Worm (Caenorhabditis elegans) whole organism, L2 larva: ENCODE data around the gene R08A2.5.

Experiments
- aly-2 ChIP-seq: fragments of 150-350 bp; optimal IDR thresholded peaks from 2 replicates; lab custom pipeline; 2014; ENCODE audit warnings: missing biosample characterization, missing genetic modification characterization
- egl-27 ChIP-seq: sonication (generic microtip); optimal IDR thresholded peaks from 3 replicates; lab custom pipeline; 2017; ENCODE audit warnings: missing biosample characterization, missing genetic modification reagents, missing genetic modification characterization
- elt-1 ChIP-seq: fragments of 150-350 bp; optimal IDR thresholded peaks from 2 replicates; lab custom pipeline; 2014; ENCODE audit warnings: missing biosample characterization, missing genetic modification characterization
- lsy-2 ChIP-seq, 2 experiments: fragments of 150-350 bp in 1 of 2; sonication (generic microtip) in 1 of 2; optimal IDR thresholded peaks; 2 replicates each; lab custom pipeline; 2014 to 2017; ENCODE audit warnings: missing biosample characterization in 2 of 2, missing genetic modification characterization in 2 of 2
- nhr-11 ChIP-seq: fragments of 150-350 bp; optimal IDR thresholded peaks from 2 replicates; lab custom pipeline; 2014; ENCODE audit warnings: missing biosample characterization, missing genetic modification characterization
- nhr-12 ChIP-seq: fragments of 150-350 bp; optimal IDR thresholded peaks from 2 replicates; lab custom pipeline; 2014; ENCODE audit warnings: missing biosample characterization, missing genetic modification characterization
- sma-3 ChIP-seq: sonication (generic microtip); optimal IDR thresholded peaks from 2 replicates; lab custom pipeline; 2016; ENCODE audit warnings: missing genetic modification reagents, missing genetic modification characterization, missing compliant biosample characterization
- snpc-4 ChIP-seq: fragments of 150-350 bp; optimal IDR thresholded peaks from 2 replicates; lab custom pipeline; 2014; ENCODE audit warnings: missing biosample characterization, missing genetic modification characterization

ce11 chrV:14711077-14711476 is 1.3 kb upstream of the R08A2.5 start, which contains the start of gene ssp-33:
- TF ChIP-seq egl-27 (tag; lab: Kevin White, UChicago): no peak
- TF ChIP-seq nhr-12: no peak
- TF ChIP-seq snpc-4: no peak
- TF ChIP-seq nhr-11: no peak
- TF ChIP-seq lsy-2 (tag; optimal IDR thresholded peaks at IDR 0.05; lab: Kevin White, UChicago): no peak
- TF ChIP-seq aly-2: no peak
- no peak for TF ChIP-seq sma-3 (GFP tag; lab: Kevin White, UChicago)
- no peak for TF ChIP-seq elt-1 (tag; lab: Kevin White, UChicago)
